Fruit fly (Drosophila melanogaster) whole organism, wandering third instar larva: ENCODE results near the gene Zip71B.
A peak's percentile ranks its signal among the peaks of the same experiment; 100 is the strongest.

ENCODE experiments used
- Abd-B ChIP-seq: fragments of >200 bp; optimal IDR thresholded peaks from 2 replicates; lab custom pipeline; 2017; ENCODE audit warnings: missing biosample characterization, missing genetic modification characterization
- CG32264 ChIP-seq: fragments of 200-800 bp; sonication (Bioruptor generic); optimal IDR thresholded peaks from 2 replicates; lab custom pipeline; 2016; ENCODE audit warnings: missing biosample characterization, missing genetic modification characterization
- CG9705 ChIP-seq: fragments of 200-800 bp; sonication (Bioruptor generic); optimal IDR thresholded peaks from 2 replicates; lab custom pipeline; 2018; ENCODE audit warnings: missing biosample characterization, mild to moderate bottlenecking, missing genetic modification characterization
- CrebA ChIP-seq: fragments of 200-800 bp; sonication (Bioruptor generic); optimal IDR thresholded peaks from 2 replicates; lab custom pipeline; 2016; ENCODE audit warnings: missing biosample characterization, mild to moderate bottlenecking, missing genetic modification characterization, borderline replicate concordance
- Dfd ChIP-seq: fragments of >200 bp; optimal IDR thresholded peaks from 2 replicates; lab custom pipeline; 2017; ENCODE audit warnings: missing biosample characterization, missing genetic modification characterization
- Dif ChIP-seq: fragments of 200-275, 200-300 bp; sonication (Bioruptor generic); optimal IDR thresholded peaks from 2 replicates; lab custom pipeline; 2018; ENCODE audit warnings: missing biosample characterization, missing genetic modification characterization; ENCODE audit not compliant: partially characterized antibody
- GATAd ChIP-seq: sonication (Bioruptor generic); optimal IDR thresholded peaks from 2 replicates; lab custom pipeline; 2016; ENCODE audit warnings: missing biosample characterization, missing genetic modification characterization
- HLH106 ChIP-seq: fragments of 200-800 bp; optimal IDR thresholded peaks from 3 replicates; lab custom pipeline; 2019; ENCODE audit warnings: missing biosample characterization, mild to moderate bottlenecking, missing genetic modification characterization, moderate library complexity
- Hnf4 ChIP-seq: fragments of 200-800 bp; sonication (Bioruptor generic); optimal IDR thresholded peaks from 2 replicates; lab custom pipeline; 2016; ENCODE audit warnings: missing biosample characterization, mild to moderate bottlenecking, missing genetic modification characterization
- Hr78 ChIP-seq: fragments of >200 bp; optimal IDR thresholded peaks from 2 replicates; lab custom pipeline; 2017; ENCODE audit warnings: missing biosample characterization, missing genetic modification characterization
- Hr83 ChIP-seq: fragments of 200-300 bp; sonication (Bioruptor generic); optimal IDR thresholded peaks from 2 replicates; lab custom pipeline; 2016; ENCODE audit warnings: missing biosample characterization, mild to moderate bottlenecking, missing genetic modification characterization, moderate library complexity; ENCODE audit not compliant: poor library complexity, severe bottlenecking
- Jra ChIP-seq: sonication (Bioruptor generic); optimal IDR thresholded peaks from 2 replicates; lab custom pipeline; 2016; ENCODE audit warnings: missing biosample characterization, missing genetic modification characterization
- Mio ChIP-seq: sonication (Bioruptor generic); optimal IDR thresholded peaks from 2 replicates; lab custom pipeline; 2016; ENCODE audit warnings: missing biosample characterization, missing genetic modification characterization
- Myc ChIP-seq: fragments of >200 bp; optimal IDR thresholded peaks from 2 replicates; lab custom pipeline; 2017
- N ChIP-seq: fragments of >200 bp; optimal IDR thresholded peaks from 2 replicates; lab custom pipeline; 2018; ENCODE audit warnings: missing biosample characterization, missing external identifiers, missing genetic modification characterization
- OdsH ChIP-seq: fragments of 200-800 bp; sonication (Bioruptor generic); optimal IDR thresholded peaks from 2 replicates; lab custom pipeline; 2016; ENCODE audit warnings: missing biosample characterization, mild to moderate bottlenecking, missing genetic modification characterization
- Rel ChIP-seq, 2 experiments: fragments of 200-800 bp; sonication (Bioruptor generic) in 1 of 2; optimal IDR thresholded peaks; 2 replicates in 1 of 2; 3 replicates in 1 of 2; lab custom pipeline; 2016 to 2019; ENCODE audit warnings: mild to moderate bottlenecking in 2 of 2, missing biosample characterization in 2 of 2, missing genetic modification characterization in 2 of 2, moderate library complexity in 1 of 2
- Sp1 ChIP-seq: fragments of 200-800 bp; sonication (Bioruptor generic); optimal IDR thresholded peaks from 3 replicates; lab custom pipeline; 2019; ENCODE audit warnings: missing biosample characterization, mild to moderate bottlenecking, missing genetic modification characterization, moderate library complexity
- Vsx2 ChIP-seq: fragments of 200-300, 225-300 bp; sonication (Bioruptor generic); optimal IDR thresholded peaks from 2 replicates; lab custom pipeline; 2018; ENCODE audit warnings: missing biosample characterization, missing genetic modification characterization; ENCODE audit not compliant: partially characterized antibody
- br ChIP-seq: fragments of 200-800 bp; sonication (Bioruptor generic); optimal IDR thresholded peaks from 2 replicates; lab custom pipeline; 2016; ENCODE audit warnings: missing biosample characterization, missing genetic modification characterization
- brk ChIP-seq: fragments of 200-800 bp; sonication (Bioruptor generic); optimal IDR thresholded peaks from 2 replicates; lab custom pipeline; 2016; ENCODE audit warnings: missing biosample characterization, mild to moderate bottlenecking, missing genetic modification characterization
- dl ChIP-seq, 2 experiments: fragments of 175-275, 200-275 bp in 1 of 2; fragments of 200-275 bp in 1 of 2; sonication (Bioruptor generic); optimal IDR thresholded peaks; lab custom pipeline; 2018; ENCODE audit warnings: mild to moderate bottlenecking in 2 of 2, missing biosample characterization in 2 of 2, missing genetic modification characterization in 2 of 2, moderate library complexity in 2 of 2; ENCODE audit not compliant: partially characterized antibody in 2 of 2, insufficient read depth in 1 of 2
- dmrt93B ChIP-seq: fragments of 200-800 bp; sonication (Bioruptor generic); optimal IDR thresholded peaks from 2 replicates; lab custom pipeline; 2018; ENCODE audit warnings: missing biosample characterization, mild to moderate bottlenecking, missing genetic modification characterization
- dsf ChIP-seq: sonication (Bioruptor generic); optimal IDR thresholded peaks from 2 replicates; lab custom pipeline; 2016; ENCODE audit warnings: missing biosample characterization, missing genetic modification characterization, borderline replicate concordance
- ey ChIP-seq: fragments of 200-800 bp; sonication (Bioruptor generic); optimal IDR thresholded peaks from 2 replicates; lab custom pipeline; 2016; ENCODE audit warnings: missing biosample characterization, missing genetic modification characterization
- foxo ChIP-seq, 2 experiments: fragments of 200-800 bp; sonication (Bioruptor generic); optimal IDR thresholded peaks; 2 replicates in 1 of 2; 3 replicates in 1 of 2; lab custom pipeline; 2016 to 2017; ENCODE audit warnings: missing biosample characterization in 2 of 2, missing genetic modification characterization in 2 of 2
- fru ChIP-seq: fragments of 200-800 bp; sonication (Bioruptor generic); optimal IDR thresholded peaks from 3 replicates; lab custom pipeline; 2016; ENCODE audit warnings: missing biosample characterization, mild to moderate bottlenecking, missing genetic modification characterization
- h ChIP-seq: fragments of 200-800 bp; sonication (Bioruptor generic); optimal IDR thresholded peaks from 3 replicates; lab custom pipeline; 2016; ENCODE audit warnings: missing biosample characterization, mild to moderate bottlenecking, missing genetic modification characterization
- jim ChIP-seq: fragments of 175-275, 200-325 bp; sonication (Bioruptor generic); optimal IDR thresholded peaks from 2 replicates; lab custom pipeline; 2016; ENCODE audit warnings: missing biosample characterization, mild to moderate bottlenecking, missing genetic modification characterization
- lola ChIP-seq: fragments of >200 bp; optimal IDR thresholded peaks from 2 replicates; lab custom pipeline; 2017; ENCODE audit warnings: missing biosample characterization, missing genetic modification characterization
- pan ChIP-seq: fragments of >200 bp; optimal IDR thresholded peaks from 2 replicates; lab custom pipeline; 2017
- psq ChIP-seq: fragments of 200-800 bp; sonication (Bioruptor generic); optimal IDR thresholded peaks from 3 replicates; lab custom pipeline; 2017; ENCODE audit warnings: missing biosample characterization, mild to moderate bottlenecking, missing genetic modification characterization, moderate library complexity
- rgr ChIP-seq: fragments of 200-800 bp; sonication (Bioruptor generic); optimal IDR thresholded peaks from 3 replicates; lab custom pipeline; 2016; ENCODE audit warnings: missing biosample characterization, mild to moderate bottlenecking, missing genetic modification characterization
- sage ChIP-seq: fragments of 200-800 bp; sonication (Bioruptor generic); optimal IDR thresholded peaks from 2 replicates; lab custom pipeline; 2016; ENCODE audit warnings: missing biosample characterization, mild to moderate bottlenecking, missing genetic modification characterization
- sv ChIP-seq: fragments of 200-800 bp; sonication (Bioruptor generic); optimal IDR thresholded peaks from 3 replicates; lab custom pipeline; 2016; ENCODE audit warnings: missing biosample characterization, missing genetic modification characterization
- tai ChIP-seq: sonication (Bioruptor generic); optimal IDR thresholded peaks from 2 replicates; lab custom pipeline; 2016; ENCODE audit warnings: missing biosample characterization, missing genetic modification characterization
- usp ChIP-seq: fragments of >200 bp; optimal IDR thresholded peaks from 2 replicates; lab custom pipeline; 2017; ENCODE audit warnings: missing biosample characterization, missing genetic modification characterization
- woc ChIP-seq: sonication (Bioruptor generic); optimal IDR thresholded peaks from 2 replicates; lab custom pipeline; 2016; ENCODE audit warnings: missing biosample characterization, mild to moderate bottlenecking, missing genetic modification characterization

Gene Zip71B

DNA sequence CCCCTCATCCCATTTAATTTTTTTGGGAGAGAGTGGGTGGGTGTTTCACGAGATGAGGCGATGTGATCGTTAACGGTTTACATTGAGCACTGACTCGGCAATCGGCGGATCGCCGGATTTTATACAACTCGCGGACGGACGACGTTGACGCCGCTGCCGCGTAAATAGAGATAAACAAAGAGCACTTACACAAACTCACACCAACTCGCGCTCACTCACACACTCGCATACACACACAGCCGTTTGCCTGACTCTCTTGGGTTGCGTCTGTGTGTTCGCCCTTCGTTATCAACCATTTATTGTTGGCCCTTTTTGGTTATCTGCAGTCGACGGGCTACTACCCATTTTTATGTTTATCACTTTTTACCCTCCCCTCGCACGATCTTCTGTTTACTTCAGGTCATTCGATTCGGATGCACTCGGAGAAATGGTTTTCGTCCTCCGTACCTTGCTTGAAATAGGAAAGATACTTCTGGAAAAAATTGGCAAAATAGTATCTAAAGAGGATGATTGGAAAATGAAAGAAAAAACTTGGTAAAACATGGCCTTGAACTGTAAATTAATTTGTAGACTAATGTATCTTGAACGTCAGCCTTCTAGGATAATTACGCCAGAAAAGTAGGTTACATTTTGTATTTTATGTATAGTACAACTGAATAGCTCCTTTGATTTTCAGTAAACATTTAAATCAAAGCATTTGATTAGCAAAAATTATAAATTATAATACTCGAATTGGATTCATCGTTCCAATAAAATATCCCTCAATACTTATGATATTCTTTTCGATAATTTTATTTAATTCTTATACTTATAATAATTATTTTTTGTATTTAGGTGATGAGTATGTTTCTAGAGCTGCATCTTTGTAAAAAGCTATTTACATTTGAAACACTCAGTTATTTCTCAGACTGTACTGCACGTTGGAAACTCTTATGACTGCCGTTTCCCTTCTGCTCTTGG lies 14.3 kb upstream of the Zip71B start (continued):
- TF ChIP-seq Dfd (GFP tag; lab: Kevin White, UChicago) (no peak), foxo (GFP tag; optimal IDR thresholded peaks at IDR 0.05; lab: Kevin White, UChicago) (peak in 1 of 2 experiments; percentile 59), rgr (GFP tag; lab: Kevin White, UChicago) (peak; percentile 20), Hnf4 (GFP tag; lab: Kevin White, UChicago) (no peak), CrebA (GFP tag; lab: Kevin White, UChicago) (no peak)

- no peak for TF ChIP-seq Jra
- TF ChIP-seq Hnf4 (GFP tag; lab: Kevin White, UChicago): no peak
- TF ChIP-seq N (GFP tag; lab: Kevin White, UChicago): no peak
- TF ChIP-seq dmrt93B (GFP tag; lab: Kevin White, UChicago): no peak
- TF ChIP-seq Hr78 (GFP tag; lab: Kevin White, UChicago): no peak
- peak; percentile 64 for TF ChIP-seq fru (GFP tag; lab: Kevin White, UChicago)
- TF ChIP-seq tai (GFP tag; lab: Kevin White, UChicago): no peak
- no peak for TF ChIP-seq OdsH (GFP tag; lab: Kevin White, UChicago)
- no peak for TF ChIP-seq ey
- no peak for TF ChIP-seq dsf (GFP tag; lab: Kevin White, UChicago)
- TF ChIP-seq Hr83 (GFP tag; lab: Kevin White, UChicago): peak; percentile 72
- peak; percentile 79 for TF ChIP-seq Vsx2 (GFP tag; lab: Kevin White, UChicago)
- no peak for TF ChIP-seq jim
- peak; percentile 3 for TF ChIP-seq br (GFP tag; lab: Kevin White, UChicago)
- no peak for TF ChIP-seq lola (GFP tag; lab: Kevin White, UChicago)
- no peak for TF ChIP-seq HLH106 (tag; lab: Kevin White, UChicago)
- no peak for TF ChIP-seq CG32264 (GFP tag; lab: Kevin White, UChicago)
- no peak for TF ChIP-seq brk (GFP tag; lab: Kevin White, UChicago)
- TF ChIP-seq Dif: peak; percentile 79
- TF ChIP-seq GATAd (GFP tag; lab: Kevin White, UChicago): no peak
- peak in 1 of 2 experiments; percentile 49 for TF ChIP-seq dl (GFP tag; optimal IDR thresholded peaks at IDR 0.05; lab: Kevin White, UChicago; ENCODE audit: insufficient read depth in 1 of 2, partially characterized antibody in 2 of 2)
- TF ChIP-seq CG9705: no peak
- TF ChIP-seq Myc: no peak
- TF ChIP-seq sv (GFP tag; lab: Kevin White, UChicago): no peak
- TF ChIP-seq Mio (GFP tag; lab: Kevin White, UChicago): no peak
- TF ChIP-seq sage (GFP tag; lab: Kevin White, UChicago): no peak
- TF ChIP-seq usp (GFP tag; lab: Kevin White, UChicago): no peak
- no peak for TF ChIP-seq Abd-B (GFP tag; lab: Kevin White, UChicago)
- TF ChIP-seq foxo (GFP tag; optimal IDR thresholded peaks at IDR 0.05; lab: Kevin White, UChicago): no peak
- TF ChIP-seq Sp1 (GFP tag; lab: Kevin White, UChicago): no peak
- no peak for TF ChIP-seq h (GFP tag; lab: Kevin White, UChicago)
- no peak for TF ChIP-seq Dfd (GFP tag; lab: Kevin White, UChicago)
- TF ChIP-seq woc (GFP tag; lab: Kevin White, UChicago): no peak
- no peak for TF ChIP-seq pan
- peak; percentile 5 for TF ChIP-seq CrebA (GFP tag; lab: Kevin White, UChicago)
- TF ChIP-seq Rel (GFP tag; optimal IDR thresholded peaks at IDR 0.05; lab: Kevin White, UChicago): no peak
- TF ChIP-seq Rel (tag; optimal IDR thresholded peaks at IDR 0.05; lab: Kevin White, UChicago): no peak
- TF ChIP-seq rgr (GFP tag; lab: Kevin White, UChicago): no peak
- TF ChIP-seq psq: peak; percentile 47
Measured at dm6 chr3L:14978496-14978894, 13.6 kb upstream of the Zip71B start.
